Worm (Caenorhabditis elegans) whole organism, L4 larva: ENCODE measurements around the gene T08G5.15.
"Not testable (repeated sequence)": the region's sequence is repeated elsewhere in the genome, so short reads cannot be mapped to it uniquely, and the experiment has no call there.

Source experiments
- F10B5.3 ChIP-seq: sonication (generic microtip); optimal IDR thresholded peaks from 2 replicates; lab custom pipeline; 2016; ENCODE audit warnings: mild to moderate bottlenecking, missing genetic modification characterization, missing compliant biosample characterization
- F37D6.2 ChIP-seq: sonication (generic microtip); optimal IDR thresholded peaks from 2 replicates; lab custom pipeline; 2016; ENCODE audit warnings: mild to moderate bottlenecking, missing genetic modification characterization, missing compliant biosample characterization
- T26A8.4 ChIP-seq: fragments of 200-800 bp; sonication (Bioruptor generic); IDR thresholded peaks from 2 replicates; pipeline ENCODE4 v1.3.6; 2022; ENCODE audit warnings: missing genetic modification characterization, missing compliant biosample characterization
- Y48G9A.11 ChIP-seq: fragments of 200-800 bp; sonication (Bioruptor generic); IDR thresholded peaks from 2 replicates; pipeline ENCODE4 v1.3.6; 2022; ENCODE audit warnings: missing genetic modification reagents, missing genetic modification characterization, missing compliant biosample characterization
- Y75B8A.6 ChIP-seq: fragments of 200-800 bp; sonication (Bioruptor generic); IDR thresholded peaks from 2 replicates; pipeline ENCODE4 v1.3.6; 2022; ENCODE audit warnings: missing genetic modification reagents, missing genetic modification characterization, missing compliant biosample characterization
- ZK337.2 ChIP-seq: fragments of 200-800 bp; sonication (Bioruptor generic); IDR thresholded peaks from 2 replicates; pipeline ENCODE4 v1.3.6; 2022; ENCODE audit warnings: missing genetic modification reagents, missing genetic modification characterization, missing compliant biosample characterization
- ceh-20 ChIP-seq: fragments of 200-800 bp; sonication (Bioruptor generic); IDR thresholded peaks from 2 replicates; pipeline ENCODE4 v1.3.6; 2022; ENCODE audit warnings: missing genetic modification reagents, missing genetic modification characterization, missing compliant biosample characterization
- cey-2 ChIP-seq: sonication (generic microtip); optimal IDR thresholded peaks from 3 replicates; lab custom pipeline; 2017; ENCODE audit warnings: missing genetic modification characterization, mild to moderate bottlenecking, missing compliant biosample characterization, antibody characterized with exemption, borderline replicate concordance; ENCODE audit not compliant: insufficient read depth
- ctbp-1 ChIP-seq: fragments of 200-800 bp; sonication (Bioruptor generic); IDR thresholded peaks from 2 replicates; pipeline ENCODE4 v1.3.6; 2022; ENCODE audit warnings: missing genetic modification reagents, missing genetic modification characterization, missing compliant biosample characterization
- daf-8 ChIP-seq: fragments of 200-800 bp; sonication (Bioruptor generic); IDR thresholded peaks from 2 replicates; pipeline ENCODE4 v1.3.6; 2022; ENCODE audit warnings: missing genetic modification characterization, missing compliant biosample characterization
- dmd-6 ChIP-seq: fragments of 200-800 bp; sonication (Bioruptor generic); IDR thresholded peaks from 2 replicates; pipeline ENCODE4 v1.3.6; 2022; ENCODE audit warnings: missing genetic modification reagents, missing genetic modification characterization, missing compliant biosample characterization
- dve-1 ChIP-seq: sonication (generic microtip); optimal IDR thresholded peaks from 2 replicates; lab custom pipeline; 2017; ENCODE audit warnings: antibody characterized with exemption, mild to moderate bottlenecking, missing genetic modification characterization, missing compliant biosample characterization; ENCODE audit not compliant: insufficient read depth
- hlh-11 ChIP-seq: fragments of 200-800 bp; sonication (Bioruptor generic); optimal IDR thresholded peaks from 2 replicates; lab custom pipeline; 2018; ENCODE audit warnings: mild to moderate bottlenecking, missing genetic modification characterization, missing compliant biosample characterization
- hlh-30 ChIP-seq: sonication (generic microtip); optimal IDR thresholded peaks from 2 replicates; lab custom pipeline; 2017; ENCODE audit warnings: antibody characterized with exemption, mild to moderate bottlenecking, missing genetic modification characterization, missing compliant biosample characterization; ENCODE audit not compliant: insufficient read depth
- hmg-1.1 ChIP-seq: fragments of 200-800 bp; sonication (Bioruptor generic); IDR thresholded peaks from 2 replicates; pipeline ENCODE4 v1.3.6; 2022; ENCODE audit warnings: missing genetic modification reagents, missing genetic modification characterization, missing compliant biosample characterization
- jun-1 ChIP-seq: fragments of 150-350 bp; optimal IDR thresholded peaks from 2 replicates; lab custom pipeline; 2014; ENCODE audit warnings: missing biosample characterization, missing genetic modification reagents, missing genetic modification characterization
- lim-7 ChIP-seq: fragments of 200-800 bp; sonication (Bioruptor generic); IDR thresholded peaks from 2 replicates; pipeline ENCODE4 v1.3.6; 2022; ENCODE audit warnings: missing genetic modification characterization, missing compliant biosample characterization
- lin-1 ChIP-seq: fragments of 200-800 bp; sonication (Bioruptor generic); IDR thresholded peaks from 2 replicates; pipeline ENCODE4 v1.3.6; 2022; ENCODE audit warnings: missing genetic modification reagents, missing genetic modification characterization, missing compliant biosample characterization
- lin-13 ChIP-seq: fragments of 150-350 bp; optimal IDR thresholded peaks from 2 replicates; lab custom pipeline; 2014; ENCODE audit warnings: missing biosample characterization, missing genetic modification reagents, missing genetic modification characterization
- lin-15B ChIP-seq: fragments of 150-350 bp; sonication (generic microtip); optimal IDR thresholded peaks from 3 replicates; lab custom pipeline; 2014; ENCODE audit warnings: missing biosample characterization, missing genetic modification characterization
- lin-29 ChIP-seq: fragments of 200-800 bp; sonication (Bioruptor generic); IDR thresholded peaks from 2 replicates; pipeline ENCODE4 v1.3.6; 2022; ENCODE audit warnings: missing genetic modification reagents, missing genetic modification characterization, missing compliant biosample characterization
- lin-38 ChIP-seq: fragments of 200-800 bp; sonication (Bioruptor generic); IDR thresholded peaks from 2 replicates; pipeline ENCODE4 v1.3.6; 2022; ENCODE audit warnings: missing genetic modification reagents, missing genetic modification characterization, missing compliant biosample characterization
- lir-3 ChIP-seq: sonication (generic microtip); optimal IDR thresholded peaks from 2 replicates; lab custom pipeline; 2016; ENCODE audit warnings: mild to moderate bottlenecking, missing genetic modification characterization, missing compliant biosample characterization
- madf-5 ChIP-seq, 2 experiments: fragments of 200-800 bp; sonication (Bioruptor generic); IDR thresholded peaks; 2 replicates each; pipeline ENCODE4 v1.3.6; 2022; ENCODE audit warnings: missing compliant biosample characterization in 2 of 2, missing genetic modification characterization in 2 of 2
- madf-9 ChIP-seq: fragments of 200-800 bp; sonication (Bioruptor generic); conservative IDR thresholded peaks from 2 replicates; pipeline ENCODE4 v1.3.6; 2022; ENCODE audit warnings: missing genetic modification reagents, missing genetic modification characterization, missing compliant biosample characterization
- mep-1 ChIP-seq: fragments of 150-350 bp; sonication (generic microtip); optimal IDR thresholded peaks from 3 replicates; lab custom pipeline; 2014; ENCODE audit warnings: missing biosample characterization, missing genetic modification characterization
- mes-2 ChIP-seq: sonication (generic microtip); optimal IDR thresholded peaks from 2 replicates; lab custom pipeline; 2016; ENCODE audit warnings: missing genotype, mild to moderate bottlenecking, missing genetic modification characterization, missing compliant biosample characterization; ENCODE audit not compliant: poor library complexity, severe bottlenecking
- mxl-2 ChIP-seq: fragments of 200-800 bp; sonication (Bioruptor generic); conservative IDR thresholded peaks from 2 replicates; pipeline ENCODE4 v1.3.6; 2022; ENCODE audit warnings: missing genetic modification reagents, missing genetic modification characterization, missing compliant biosample characterization
- mxl-3 ChIP-seq: fragments of 200-800 bp; sonication (Bioruptor generic); optimal IDR thresholded peaks from 2 replicates; lab custom pipeline; 2018; ENCODE audit warnings: mild to moderate bottlenecking, missing genetic modification characterization, missing compliant biosample characterization
- nhr-102 ChIP-seq: sonication (generic microtip); optimal IDR thresholded peaks from 2 replicates; lab custom pipeline; 2016; ENCODE audit warnings: mild to moderate bottlenecking, missing genetic modification characterization, moderate library complexity, missing compliant biosample characterization
- nhr-11 ChIP-seq: fragments of 150-350 bp; optimal IDR thresholded peaks from 2 replicates; lab custom pipeline; 2014; ENCODE audit warnings: missing biosample characterization, missing genetic modification characterization
- nhr-28 ChIP-seq: fragments of 150-350 bp; optimal IDR thresholded peaks from 2 replicates; lab custom pipeline; 2014; ENCODE audit warnings: missing biosample characterization, missing genetic modification characterization
- nhr-41 ChIP-seq: fragments of 200-800 bp; sonication (Bioruptor generic); IDR thresholded peaks from 2 replicates; pipeline ENCODE4 v1.3.6; 2022; ENCODE audit warnings: missing genetic modification reagents, missing genetic modification characterization, missing compliant biosample characterization
- nhr-42 ChIP-seq: fragments of 200-800 bp; sonication (Bioruptor generic); IDR thresholded peaks from 2 replicates; pipeline ENCODE4 v1.3.6; 2022; ENCODE audit warnings: missing genetic modification characterization, missing compliant biosample characterization
- pha-4 ChIP-seq, 2 experiments: fragments of 150-350 bp in 1 of 2; fragments of 200-800 bp in 1 of 2; sonication (Bioruptor generic) in 1 of 2; IDR thresholded peaks in 1 of 2; optimal IDR thresholded peaks in 1 of 2; 2 replicates each; pipeline versions ENCODE4 v1.3.6 to Lab custom; 2014 to 2022; ENCODE audit warnings: missing genetic modification characterization in 2 of 2, missing genetic modification reagents in 2 of 2, missing biosample characterization in 1 of 2, missing compliant biosample characterization in 1 of 2
- rbr-2 ChIP-seq: sonication (generic microtip); optimal IDR thresholded peaks from 2 replicates; lab custom pipeline; 2016; ENCODE audit warnings: missing genotype, missing genetic modification characterization, missing compliant biosample characterization
- saeg-2 ChIP-seq: fragments of 200-800 bp; sonication (Bioruptor generic); IDR thresholded peaks from 2 replicates; pipeline ENCODE4 v1.3.6; 2022; ENCODE audit warnings: missing genetic modification reagents, missing genetic modification characterization, missing compliant biosample characterization
- skn-1 ChIP-seq: fragments of 150-350 bp; optimal IDR thresholded peaks from 2 replicates; lab custom pipeline; 2014; ENCODE audit warnings: missing biosample characterization, missing genetic modification characterization
- tag-97 ChIP-seq: fragments of 200-800 bp; sonication (Bioruptor generic); IDR thresholded peaks from 2 replicates; pipeline ENCODE4 v1.3.6; 2022; ENCODE audit warnings: missing genetic modification characterization, missing compliant biosample characterization
- tra-1 ChIP-seq: fragments of 200-800 bp; sonication (Bioruptor generic); IDR thresholded peaks from 2 replicates; pipeline ENCODE4 v1.3.6; 2022; ENCODE audit warnings: missing genetic modification reagents, missing genetic modification characterization, missing compliant biosample characterization
- unc-130 ChIP-seq: sonication (generic microtip); optimal IDR thresholded peaks from 2 replicates; lab custom pipeline; 2016; ENCODE audit warnings: missing genetic modification reagents, missing genetic modification characterization, missing compliant biosample characterization
- vab-7 ChIP-seq: fragments of 200-800 bp; sonication (Bioruptor generic); IDR thresholded peaks from 2 replicates; pipeline ENCODE4 v1.3.6; 2022; ENCODE audit warnings: missing genetic modification reagents, missing genetic modification characterization, missing compliant biosample characterization
- zfp-3 ChIP-seq: fragments of 200-800 bp; sonication (Bioruptor generic); conservative IDR thresholded peaks from 2 replicates; pipeline ENCODE4 v1.3.6; 2022; ENCODE audit warnings: missing genetic modification reagents, missing genetic modification characterization, missing compliant biosample characterization

The T08G5.15 gene

DNA sequence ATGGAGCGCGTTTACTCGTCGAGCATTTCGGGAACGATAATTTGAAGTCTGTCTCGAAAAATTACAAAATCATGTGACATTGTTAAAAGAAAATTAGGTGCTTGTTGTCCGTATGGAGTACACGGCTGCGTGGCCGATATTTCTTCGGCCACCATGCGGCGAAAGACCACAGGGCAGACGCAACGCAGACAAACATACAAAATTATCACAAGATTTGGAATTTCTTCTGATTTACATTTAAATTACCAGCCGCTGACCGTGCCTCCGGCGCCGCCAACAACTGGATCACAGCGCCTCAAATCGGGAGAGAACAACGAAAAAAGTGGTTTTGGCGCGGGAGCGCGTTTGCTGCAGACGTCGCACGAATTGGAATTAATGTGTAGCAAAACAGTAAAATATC, 32.1 kb upstream of the T08G5.15 start (continued):
- TF ChIP-seq mxl-2 (GFP tag; lab: Robert Waterston, UW) (peak; percentile 88), nhr-42 (peak; percentile 97), lir-3 (tag; lab: Kevin White, UChicago) (peak; percentile 26), hmg-1.1 (GFP tag; lab: Robert Waterston, UW) (peak; percentile 92), lin-13 (peak; percentile 80), saeg-2 (peak; percentile 95), vab-7 (GFP tag; lab: Robert Waterston, UW) (peak; percentile 94), pha-4 (GFP tag; IDR thresholded peaks at IDR 0.05; lab: Robert Waterston, UW) (peak; percentile 96), skn-1 (peak; percentile 51), mes-2 (tag; lab: Kevin White, UChicago) (peak; percentile 100), F10B5.3 (tag; lab: Kevin White, UChicago) (peak; percentile 18), hlh-30 (tag; lab: Kevin White, UChicago) (peak; percentile 98), F37D6.2 (tag; lab: Kevin White, UChicago) (peak; percentile 91), unc-130 (GFP tag; lab: Kevin White, UChicago) (peak; percentile 81), nhr-11 (peak; percentile 61), tag-97 (peak; percentile 93), lin-15B (peak; percentile 14), tra-1 (GFP tag; lab: Robert Waterston, UW) (peak; percentile 98), dve-1 (tag; lab: Kevin White, UChicago) (peak; percentile 93), nhr-28 (tag; lab: Kevin White, UChicago) (peak; percentile 72), Y75B8A.6 (GFP tag; lab: Robert Waterston, UW) (peak; percentile 91; the same call in 1 of the 2 replicates), mxl-3 (GFP tag; lab: Kevin White, UChicago) (peak; percentile 85), T26A8.4 (GFP tag; lab: Robert Waterston, UW) (peak; percentile 97), jun-1 (tag; lab: Kevin White, UChicago) (peak; percentile 39), cey-2 (tag; lab: Kevin White, UChicago) (peak; percentile 1), lin-29 (GFP tag; lab: Robert Waterston, UW) (peak; percentile 83), daf-8 (GFP tag; lab: Robert Waterston, UW) (0 out of 2 replicates have a peak, but pooled peaks have one; percentile 28), ceh-20 (peak; percentile 98)
- not testable (repeated sequence) for TF ChIP-seq pha-4 (tag; optimal IDR thresholded peaks at IDR 0.05; lab: Kevin White, UChicago)

ce11 chrV:14049274-14049673, 26.3 kb upstream of the T08G5.15 start, which contains the start of gene F58D12.1:
F58D12.1 (plus strand) TSS chrV:14049574.
- not testable (repeated sequence) for TF ChIP-seq cey-2 (tag; lab: Kevin White, UChicago); mep-1 (tag; lab: Kevin White, UChicago); nhr-42
- TF ChIP-seq, all 104 proteins: peak for 0; not testable (repeated sequence) for 104

DNA sequence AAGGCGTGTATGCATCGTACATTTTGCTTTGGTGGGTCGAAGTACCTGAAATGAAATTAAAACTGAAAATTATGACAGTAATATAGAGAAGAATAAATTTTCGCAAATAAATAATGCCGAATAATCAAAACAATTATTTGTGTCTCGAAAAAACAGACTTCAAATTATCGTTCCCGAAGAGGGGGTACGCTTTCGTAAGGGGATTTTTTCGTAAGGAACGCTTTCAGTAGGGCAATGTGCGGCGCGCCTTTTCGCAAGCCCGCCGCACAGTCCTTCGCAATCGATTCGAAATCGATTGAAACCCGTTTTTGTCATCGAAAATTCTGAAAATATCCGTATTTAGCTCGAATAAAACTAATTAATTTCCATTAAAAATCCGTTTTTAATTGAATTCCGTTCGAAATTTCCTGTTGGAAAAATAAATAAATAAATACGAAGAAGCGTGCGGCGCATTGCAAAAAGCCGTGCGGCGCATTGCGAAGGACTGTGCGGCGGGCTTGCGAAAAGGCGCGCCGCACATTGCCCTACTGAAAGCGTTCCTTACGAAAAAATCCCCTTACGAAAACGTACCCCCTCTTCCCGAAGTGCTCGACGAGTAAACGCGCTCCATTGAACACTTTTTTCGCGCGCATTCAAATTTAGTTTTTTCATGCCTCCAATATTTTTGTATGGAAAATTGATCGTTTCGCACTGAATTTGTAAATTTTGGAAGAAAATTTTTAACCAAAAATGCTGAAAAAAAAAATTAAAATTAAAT, 15.5 kb upstream of the T08G5.15 start, which contains the start of gene vps-39:
Gene vps-39 (minus strand): TSS at position 51 of the 757 bp plus-strand sequence.
- TF ChIP-seq madf-5 (GFP tag; IDR thresholded peaks at IDR 0.05; lab: Robert Waterston, UW) (0 out of 4 replicates have a peak, but pooled peaks of 1 of the 2 experiments have one; percentile 32), hlh-11 (peak; percentile 54), rbr-2 (tag; lab: Kevin White, UChicago) (peak; percentile 56), lim-7 (GFP tag; lab: Robert Waterston, UW) (0 out of 2 replicates have a peak, but pooled peaks have one; percentile 51), nhr-102 (tag; lab: Kevin White, UChicago) (peak; percentile 45), lin-38 (GFP tag; lab: Robert Waterston, UW) (peak; percentile 99), Y48G9A.11 (GFP tag; lab: Robert Waterston, UW) (peak; percentile 86), ZK337.2 (GFP tag; lab: Robert Waterston, UW) (0 out of 2 replicates have a peak, but pooled peaks have one; percentile 67), daf-8 (GFP tag; lab: Robert Waterston, UW) (peak; percentile 71; the same call in 1 of the 2 replicates), lin-1 (GFP tag; lab: Robert Waterston, UW) (peak; percentile 68), ctbp-1 (GFP tag; lab: Robert Waterston, UW) (peak; percentile 90), madf-9 (GFP tag; lab: Robert Waterston, UW) (peak; percentile 87), hmg-1.1 (GFP tag; lab: Robert Waterston, UW) (peak; percentile 95), nhr-41 (GFP tag; lab: Robert Waterston, UW) (peak; percentile 72; the same call in 1 of the 2 replicates), lin-29 (GFP tag; lab: Robert Waterston, UW) (peak; percentile 86), zfp-3 (GFP tag; lab: Robert Waterston, UW) (peak; percentile 90), mes-2 (tag; lab: Kevin White, UChicago) (peak; percentile 57), saeg-2 (peak; percentile 92), dmd-6 (GFP tag; lab: Robert Waterston, UW) (peak; percentile 89), tra-1 (GFP tag; lab: Robert Waterston, UW) (peak; percentile 76; the same call in 1 of the 2 replicates)
